Worm (Caenorhabditis elegans): ENCODE measurements around the gene tftc-3.

DNA sequence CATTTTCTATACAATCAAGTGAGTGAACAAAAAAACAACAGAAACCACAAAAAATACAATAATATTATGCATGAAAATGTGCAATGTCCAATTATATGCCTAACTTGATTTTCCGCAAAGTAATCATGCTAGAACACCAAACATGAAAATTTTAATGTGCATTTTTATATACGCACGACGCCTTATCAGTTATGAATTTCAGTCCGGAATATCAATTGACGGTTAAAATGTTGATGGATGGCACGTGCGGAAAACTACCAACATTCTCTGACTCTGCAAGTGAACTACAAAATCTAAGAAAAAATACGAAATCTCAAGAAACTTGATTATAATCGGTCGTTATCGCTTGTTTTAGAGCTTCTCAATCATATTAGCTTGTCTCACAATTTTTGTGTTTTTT lies 50.2 kb downstream of the tftc-3 start:
- no peak for TF ChIP-seq ztf-23 (GFP tag; IDR thresholded peaks at IDR 0.05)
- TF ChIP-seq med-1 (GFP tag; optimal IDR thresholded peaks at IDR 0.05; ENCODE audit: insufficient read depth) = no peak
- TF ChIP-seq flt-1 (GFP tag; IDR thresholded peaks at IDR 0.05) = no peak
- no peak for TF ChIP-seq tab-1 (GFP tag; IDR thresholded peaks at IDR 0.05)
- TF ChIP-seq ref-1 (GFP tag; conservative IDR thresholded peaks at IDR 0.05) = no peak
- TF ChIP-seq T22C8.4 (GFP tag; IDR thresholded peaks at IDR 0.05) = no peak
- TF ChIP-seq cog-1 (tag; optimal IDR thresholded peaks at IDR 0.05) = no peak
- no peak for TF ChIP-seq ztf-29 (GFP tag; IDR thresholded peaks at IDR 0.05)
- no peak for TF ChIP-seq klf-2 (GFP tag; conservative IDR thresholded peaks at IDR 0.05)

Measured in whole organism, midembryonic.